Worm (Caenorhabditis elegans) whole organism, midembryonic: ENCODE results near the gene C09H10.5.

Experiments used
- T22C8.4 ChIP-seq: fragments of 200-800 bp; sonication (Bioruptor generic); IDR thresholded peaks from 2 replicates; pipeline ENCODE4 v1.3.6; 2022; ENCODE audit warnings: missing genetic modification characterization, missing compliant biosample characterization
- cog-1 ChIP-seq: sonication (generic microtip); optimal IDR thresholded peaks from 2 replicates; lab custom pipeline; 2016; ENCODE audit warnings: missing genetic modification characterization, missing compliant biosample characterization
- flt-1 ChIP-seq: fragments of 200-800 bp; sonication (Bioruptor generic); IDR thresholded peaks from 2 replicates; pipeline ENCODE4 v1.3.6; 2022; ENCODE audit warnings: missing genetic modification characterization, missing compliant biosample characterization
- klf-2 ChIP-seq: fragments of 200-800 bp; sonication (Bioruptor generic); conservative IDR thresholded peaks from 2 replicates; pipeline ENCODE4 v1.3.6; 2022; ENCODE audit warnings: missing genetic modification reagents, missing genetic modification characterization, missing compliant biosample characterization
- med-1 ChIP-seq: sonication (generic microtip); optimal IDR thresholded peaks from 2 replicates; lab custom pipeline; 2017; ENCODE audit warnings: missing genetic modification characterization, mild to moderate bottlenecking, missing compliant biosample characterization, antibody characterized with exemption, missing genetic modification reagents; ENCODE audit not compliant: insufficient read depth
- ref-1 ChIP-seq: fragments of 200-800 bp; sonication (Bioruptor generic); conservative IDR thresholded peaks from 2 replicates; pipeline ENCODE4 v1.3.6; 2022; ENCODE audit warnings: missing genetic modification reagents, missing genetic modification characterization, missing compliant biosample characterization
- tab-1 ChIP-seq: fragments of 200-800 bp; sonication (Bioruptor generic); IDR thresholded peaks from 2 replicates; pipeline ENCODE4 v1.3.6; 2022; ENCODE audit warnings: missing genetic modification characterization, missing compliant biosample characterization
- ztf-23 ChIP-seq: fragments of 200-800 bp; sonication (Bioruptor generic); IDR thresholded peaks from 2 replicates; pipeline ENCODE4 v1.3.6; 2022; ENCODE audit warnings: missing genetic modification reagents, missing genetic modification characterization, missing compliant biosample characterization
- ztf-29 ChIP-seq: fragments of 200-800 bp; sonication (Bioruptor generic); IDR thresholded peaks from 2 replicates; pipeline ENCODE4 v1.3.6; 2022; ENCODE audit warnings: missing genetic modification reagents, missing genetic modification characterization, missing compliant biosample characterization

DNA sequence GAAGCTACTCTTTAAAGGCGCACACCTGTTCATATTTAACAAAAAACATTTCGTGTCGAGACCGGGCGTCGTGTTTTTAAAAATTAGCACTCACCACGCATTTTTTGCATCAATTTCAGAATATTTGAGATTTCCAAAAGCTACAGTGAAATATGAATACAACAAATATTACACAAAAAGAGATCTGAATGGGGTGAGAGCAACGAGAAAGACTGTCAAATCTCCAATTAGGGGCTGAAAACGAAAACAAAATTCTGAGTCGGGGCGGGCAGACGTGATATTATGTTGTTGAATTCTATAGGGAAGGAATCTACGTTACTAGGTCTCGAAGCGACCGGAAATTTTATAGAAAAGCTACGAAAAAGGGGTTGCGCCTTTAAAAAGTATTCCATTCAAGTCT lies at the start of gene C09H10.5:
- no peak for TF ChIP-seq flt-1 (GFP tag; lab: Robert Waterston, UW)
- TF ChIP-seq cog-1 (tag; lab: Kevin White, UChicago): no peak
- no peak for TF ChIP-seq T22C8.4
- no peak for TF ChIP-seq tab-1 (GFP tag; lab: Robert Waterston, UW)
- no peak for TF ChIP-seq med-1
- no peak for TF ChIP-seq ref-1 (GFP tag; lab: Robert Waterston, UW)
- TF ChIP-seq ztf-23 (GFP tag; lab: Robert Waterston, UW): no peak
- no peak for TF ChIP-seq ztf-29 (GFP tag; lab: Robert Waterston, UW)
- TF ChIP-seq klf-2: no peak
